Fruit fly (Drosophila melanogaster) Kc167 (cell line): ENCODE measurements around the gene Coq4.

Source experiments
- Myc ChIP-seq: fragments of >200 bp; optimal IDR thresholded peaks from 2 replicates; lab custom pipeline; 2017; ENCODE audit warnings: missing external identifiers
- Sin3A ChIP-seq: fragments of >200 bp; optimal IDR thresholded peaks from 2 replicates; lab custom pipeline; 2018; ENCODE audit warnings: missing external identifiers
- insv ChIP-seq: fragments of >200 bp; optimal IDR thresholded peaks from 3 replicates; lab custom pipeline; 2018; ENCODE audit warnings: missing external identifiers
- psq ChIP-seq: fragments of >200 bp; optimal IDR thresholded peaks from 2 replicates; lab custom pipeline; 2017; ENCODE audit warnings: missing external identifiers
- ttk ChIP-seq: sonication (Bioruptor generic); optimal IDR thresholded peaks from 2 replicates; lab custom pipeline; 2017; ENCODE audit warnings: missing external identifiers

- TF ChIP-seq psq (lab: Kevin White, UChicago) (no peak), ttk (no peak), Sin3A (lab: Kevin White, UChicago) (no peak), Myc (lab: Kevin White, UChicago) (no peak), insv (lab: Kevin White, UChicago) (no peak)
Observed at dm6 chr3L:17461369-17462012, 28.1 kb upstream of the Coq4 start.
